Worm (Caenorhabditis elegans) whole organism, young adult: ENCODE measurements around the gene C14B1.8.

Experiments
- F49E8.2 ChIP-seq: sonication (generic microtip); optimal IDR thresholded peaks from 3 replicates; lab custom pipeline; 2017; ENCODE audit warnings: missing genetic modification characterization, mild to moderate bottlenecking, missing compliant biosample characterization, antibody characterized with exemption, moderate library complexity; ENCODE audit not compliant: insufficient read depth
- F57A8.1 ChIP-seq: fragments of 200-800 bp; sonication (Bioruptor generic); optimal IDR thresholded peaks from 2 replicates; lab custom pipeline; 2018; ENCODE audit warnings: mild to moderate bottlenecking, missing genetic modification characterization, moderate library complexity, missing compliant biosample characterization
- ama-1 ChIP-seq, 3 experiments: fragments of 150-350 bp in 1 of 3; sonication (generic microtip) in 2 of 3; optimal IDR thresholded peaks; 2 replicates each; lab custom pipeline; 2014 to 2018; ENCODE audit warnings: missing biosample characterization in 2 of 3, missing genetic modification characterization in 2 of 3, missing genetic modification reagents in 2 of 3
- athp-1 ChIP-seq: sonication (generic microtip); optimal IDR thresholded peaks from 2 replicates; lab custom pipeline; 2017; ENCODE audit warnings: mild to moderate bottlenecking, missing genetic modification characterization, missing compliant biosample characterization
- ceh-58 ChIP-seq: fragments of 200-800 bp; sonication (Bioruptor generic); IDR thresholded peaks from 2 replicates; pipeline ENCODE4 v1.3.6; 2022; ENCODE audit warnings: missing genetic modification characterization, missing compliant biosample characterization
- him-1 ChIP-seq: sonication (generic microtip); optimal IDR thresholded peaks from 2 replicates; lab custom pipeline; 2016; ENCODE audit warnings: missing genotype, missing genetic modification reagents, missing genetic modification characterization, missing compliant biosample characterization
- snpc-4 ChIP-seq, 5 experiments: fragments of 150-350 bp in 1 of 5; sonication (generic microtip) in 4 of 5; optimal IDR thresholded peaks; 2 replicates each; lab custom pipeline; 2014 to 2018; ENCODE audit warnings: missing genetic modification characterization in 5 of 5, missing biosample characterization in 3 of 5, antibody characterized with exemption in 2 of 5, mild to moderate bottlenecking in 2 of 5, missing compliant biosample characterization in 2 of 5, missing genotype in 2 of 5, moderate library complexity in 2 of 5, missing genetic modification reagents in 1 of 5
- unc-130 ChIP-seq: sonication (generic microtip); optimal IDR thresholded peaks from 2 replicates; lab custom pipeline; 2016; ENCODE audit warnings: missing genetic modification reagents, missing genetic modification characterization, missing compliant biosample characterization
- ztf-26 ChIP-seq: sonication (generic microtip); optimal IDR thresholded peaks from 2 replicates; lab custom pipeline; 2017; ENCODE audit warnings: missing genetic modification characterization, missing compliant biosample characterization

- TF ChIP-seq athp-1 (tag; lab: Kevin White, UChicago) (no peak), F57A8.1 (GFP tag; lab: Kevin White, UChicago) (no peak), ama-1 (optimal IDR thresholded peaks at IDR 0.05; lab: Kevin White, UChicago) (no peak), ama-1 (GFP tag; optimal IDR thresholded peaks at IDR 0.05; lab: Kevin White, UChicago) (no peak), ztf-26 (tag; lab: Kevin White, UChicago) (no peak), snpc-4 (GFP tag; optimal IDR thresholded peaks at IDR 0.05; lab: Kevin White, UChicago) (no peak), snpc-4 (tag; optimal IDR thresholded peaks at IDR 0.05; lab: Kevin White, UChicago) (no peak), ceh-58 (GFP tag; lab: Robert Waterston, UW) (no peak), unc-130 (GFP tag; lab: Kevin White, UChicago) (no peak), him-1 (no peak), F49E8.2 (no peak)
These were observed 21.1 kb downstream of the C14B1.8 start for ce11 chrIII:3698366-3698765.
